Fruit fly (Drosophila melanogaster): Measurements from ENCODE around the gene Tom20.

Gene Tom20

dm6 chr3L:19979592-19979991, 20.9 kb upstream of the Tom20 start, which contains the start of gene CG14182 (continued):
- TF ChIP-seq CG11456 (GFP tag; IDR thresholded peaks at IDR 0.05), result no peak
- no peak for TF ChIP-seq kah (GFP tag; optimal IDR thresholded peaks at IDR 0.05)
- TF ChIP-seq row (GFP tag; IDR thresholded peaks at IDR 0.05), result no peak
- TF ChIP-seq trem (tag; optimal IDR thresholded peaks at IDR 0.05), result peak; percentile 42
- TF ChIP-seq yki (optimal IDR thresholded peaks at IDR 0.05), result no peak
- no peak for TF ChIP-seq Dbx (GFP tag; IDR thresholded peaks at IDR 0.05)
- TF ChIP-seq tin (GFP tag; optimal IDR thresholded peaks at IDR 0.05), result no peak
- no peak for TF ChIP-seq CG1603 (tag; optimal IDR thresholded peaks at IDR 0.05)
- no peak for TF ChIP-seq gem (tag; optimal IDR thresholded peaks at IDR 0.05)
- TF ChIP-seq MESR4 (GFP tag; optimal IDR thresholded peaks at IDR 0.05), result peak; percentile 70
- peak; percentile 63 for TF ChIP-seq sens (GFP tag)
- TF ChIP-seq gsb (GFP tag; IDR thresholded peaks at IDR 0.05), result no peak
- TF ChIP-seq otp (GFP tag; IDR thresholded peaks at IDR 0.05), result no peak
- no peak for TF ChIP-seq CG33557 (GFP tag; optimal IDR thresholded peaks at IDR 0.05)
- TF ChIP-seq CG9876 (GFP tag; optimal IDR thresholded peaks at IDR 0.05), result no peak
- peak; percentile 79 for TF ChIP-seq gfzf (GFP tag; optimal IDR thresholded peaks at IDR 0.05)
- no peak for TF ChIP-seq dmrt99B (tag; optimal IDR thresholded peaks at IDR 0.05)
- TF ChIP-seq lmd (GFP tag; IDR thresholded peaks at IDR 0.05), result no peak
- TF ChIP-seq Nf-YC (tag; optimal IDR thresholded peaks at IDR 0.05), result no peak
- no peak for TF ChIP-seq fru (optimal IDR thresholded peaks at IDR 0.05)
- TF ChIP-seq Hmr (GFP tag; optimal IDR thresholded peaks at IDR 0.05), result no peak
- no peak for TF ChIP-seq Xrp1 (GFP tag; IDR thresholded peaks at IDR 0.05)
- TF ChIP-seq CG15696 (tag; optimal IDR thresholded peaks at IDR 0.05), result no peak
- no peak for TF ChIP-seq CG4854 (GFP tag; optimal IDR thresholded peaks at IDR 0.05)
- TF ChIP-seq eyg (GFP tag; optimal IDR thresholded peaks at IDR 0.05), result no peak
- TF ChIP-seq Asciz (GFP tag; optimal IDR thresholded peaks at IDR 0.05), result no peak
- no peak for TF ChIP-seq D19A (tag; optimal IDR thresholded peaks at IDR 0.05)
- peak; percentile 18 for TF ChIP-seq Jarid2 (GFP tag; optimal IDR thresholded peaks at IDR 0.05)
- no peak for TF ChIP-seq Lhr (GFP tag; optimal IDR thresholded peaks at IDR 0.05)
- TF ChIP-seq CG8290 (GFP tag; optimal IDR thresholded peaks at IDR 0.05), result no peak
- no peak for TF ChIP-seq CG8290 (tag; optimal IDR thresholded peaks at IDR 0.05)
- no peak for TF ChIP-seq Mrtf (GFP tag; IDR thresholded peaks at IDR 0.05)
- TF ChIP-seq CG17612 (GFP tag; IDR thresholded peaks at IDR 0.05), result no peak
- TF ChIP-seq CG18262 (tag; optimal IDR thresholded peaks at IDR 0.05), result no peak
- TF ChIP-seq Doc3 (GFP tag; IDR thresholded peaks at IDR 0.05; ENCODE audit: partially characterized antibody), result peak; percentile 31; the same call in 1 of the 3 replicates
- TF ChIP-seq CG4424 (GFP tag; optimal IDR thresholded peaks at IDR 0.05), result no peak
- TF ChIP-seq CG14710 (tag; optimal IDR thresholded peaks at IDR 0.05), result no peak
- TF ChIP-seq Dek (tag; optimal IDR thresholded peaks at IDR 0.05), result no peak
- no peak for TF ChIP-seq run (tag; optimal IDR thresholded peaks at IDR 0.05)
- TF ChIP-seq CG33213 (GFP tag; optimal IDR thresholded peaks at IDR 0.05), result no peak
- no peak for TF ChIP-seq CG31365 (tag; optimal IDR thresholded peaks at IDR 0.05)
- TF ChIP-seq stwl (tag; optimal IDR thresholded peaks at IDR 0.05), result peak; percentile 52
- no peak for TF ChIP-seq Ravus (GFP tag; IDR thresholded peaks at IDR 0.05)
- no peak for TF ChIP-seq CG12659 (GFP tag; optimal IDR thresholded peaks at IDR 0.05)
- TF ChIP-seq Fer2 (tag; optimal IDR thresholded peaks at IDR 0.05), result no peak
- no peak for TF ChIP-seq Dip3 (GFP tag; optimal IDR thresholded peaks at IDR 0.05)
- TF ChIP-seq Ets65A (GFP tag), result no peak
- TF ChIP-seq repo (GFP tag; optimal IDR thresholded peaks at IDR 0.05), result no peak
- no peak for TF ChIP-seq fd64A (GFP tag; optimal IDR thresholded peaks at IDR 0.05)
- TF ChIP-seq onecut (GFP tag; IDR thresholded peaks at IDR 0.05), result no peak
- no peak for TF ChIP-seq Scr (GFP tag; IDR thresholded peaks at IDR 0.05; ENCODE audit: partially characterized antibody)
- no peak for TF ChIP-seq Dll (GFP tag; IDR thresholded peaks at IDR 0.05; ENCODE audit: partially characterized antibody)
- TF ChIP-seq Poxn (GFP tag; IDR thresholded peaks at IDR 0.05), result no peak
